Worm (Caenorhabditis elegans) whole organism, L1 larva: ENCODE measurements around the gene acr-12.

ENCODE experiments used
- jun-1 ChIP-seq: fragments of 150-350 bp; optimal IDR thresholded peaks from 2 replicates; lab custom pipeline; 2014; ENCODE audit warnings: missing biosample characterization, missing genetic modification reagents, missing genetic modification characterization
- lin-39 ChIP-seq: fragments of 150-350 bp; optimal IDR thresholded peaks from 2 replicates; lab custom pipeline; 2014; ENCODE audit warnings: missing biosample characterization, missing genetic modification reagents, missing genetic modification characterization
- mdl-1 ChIP-seq, 2 experiments: fragments of 150-350 bp; optimal IDR thresholded peaks; 2 replicates each; lab custom pipeline; 2014 to 2017; ENCODE audit warnings: missing biosample characterization in 2 of 2, missing genetic modification characterization in 2 of 2, inconsistent platforms in 1 of 2
- nhr-28 ChIP-seq: fragments of 150-350 bp; optimal IDR thresholded peaks from 2 replicates; lab custom pipeline; 2014; ENCODE audit warnings: missing biosample characterization, missing genetic modification characterization
- nhr-76 ChIP-seq: sonication (generic microtip); optimal IDR thresholded peaks from 2 replicates; lab custom pipeline; 2017; ENCODE audit warnings: missing biosample characterization, missing genetic modification characterization
- skn-1 ChIP-seq: fragments of 150-350 bp; optimal IDR thresholded peaks from 2 replicates; lab custom pipeline; 2014; ENCODE audit warnings: missing biosample characterization, missing genetic modification characterization
- sox-4 ChIP-seq: sonication (generic microtip); optimal IDR thresholded peaks from 2 replicates; lab custom pipeline; 2016; ENCODE audit warnings: missing genetic modification characterization, missing compliant biosample characterization
- sptf-1 ChIP-seq: fragments of 150-350 bp; optimal IDR thresholded peaks from 2 replicates; lab custom pipeline; 2014; ENCODE audit warnings: missing biosample characterization, missing genetic modification characterization
- unc-130 ChIP-seq: fragments of 150-350 bp; optimal IDR thresholded peaks from 2 replicates; lab custom pipeline; 2017; ENCODE audit warnings: missing biosample characterization, missing genetic modification characterization, inconsistent platforms
- ztf-11 ChIP-seq, 2 experiments: sonication (generic microtip); optimal IDR thresholded peaks; 2 replicates each; lab custom pipeline; 2016 to 2017; ENCODE audit warnings: missing genetic modification characterization in 2 of 2, missing biosample characterization in 1 of 2, missing compliant biosample characterization in 1 of 2

DNA sequence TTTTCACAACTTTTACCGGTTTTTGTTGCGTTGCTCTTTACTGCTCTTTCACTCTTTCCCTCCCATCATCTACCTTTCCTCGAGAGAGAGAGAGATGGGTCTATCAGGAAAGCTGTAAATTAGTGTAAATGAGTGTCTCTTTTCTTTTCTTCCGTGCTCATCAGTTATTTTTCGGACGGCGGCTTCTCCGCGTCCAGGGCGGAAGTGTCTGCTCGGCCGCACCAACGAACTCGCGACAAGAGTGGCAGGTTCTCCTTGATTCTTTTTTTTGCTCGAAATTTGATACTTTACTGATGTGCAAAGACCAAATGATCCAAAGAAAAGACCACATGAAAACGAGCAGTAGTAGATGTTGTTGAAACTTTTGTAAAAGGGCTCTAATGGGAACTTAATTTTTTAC lies 26.0 kb downstream of the acr-12 start:
- no peak for TF ChIP-seq unc-130 (tag; lab: Kevin White, UChicago)
- no peak for TF ChIP-seq sox-4
- TF ChIP-seq skn-1 (tag; lab: Kevin White, UChicago) = no peak
- TF ChIP-seq sptf-1 (tag; lab: Kevin White, UChicago) = no peak
- TF ChIP-seq ztf-11 (tag; optimal IDR thresholded peaks at IDR 0.05; lab: Kevin White, UChicago) = no peak
- TF ChIP-seq mdl-1 (tag; optimal IDR thresholded peaks at IDR 0.05; lab: Kevin White, UChicago) = no peak
- no peak for TF ChIP-seq nhr-28
- no peak for TF ChIP-seq nhr-76
- TF ChIP-seq lin-39 (tag; lab: Kevin White, UChicago) = no peak
- no peak for TF ChIP-seq jun-1 (tag; lab: Kevin White, UChicago)
